Worm (Caenorhabditis elegans) whole organism, L3 larva: ENCODE data around the gene W06D11.2.

Experiments
- ZK546.5 ChIP-seq: sonication (generic microtip); optimal IDR thresholded peaks from 2 replicates; lab custom pipeline; 2017; ENCODE audit warnings: missing biosample characterization, missing genetic modification characterization
- ama-1 ChIP-seq: fragments of 150-350 bp; optimal IDR thresholded peaks from 2 replicates; lab custom pipeline; 2018
- ceh-9 ChIP-seq: sonication (generic microtip); optimal IDR thresholded peaks from 2 replicates; lab custom pipeline; 2018; ENCODE audit warnings: missing biosample characterization, missing genetic modification characterization
- elt-1 ChIP-seq: fragments of 150-350 bp; optimal IDR thresholded peaks from 2 replicates; lab custom pipeline; 2014; ENCODE audit warnings: missing biosample characterization, missing genetic modification characterization
- fkh-10 ChIP-seq: sonication (generic microtip); optimal IDR thresholded peaks from 2 replicates; lab custom pipeline; 2017; ENCODE audit warnings: missing biosample characterization, missing genetic modification reagents, missing genetic modification characterization
- fos-1 ChIP-seq: fragments of 150-350 bp; optimal IDR thresholded peaks from 2 replicates; lab custom pipeline; 2014; ENCODE audit warnings: missing biosample characterization, missing genetic modification characterization
- lin-15B ChIP-seq: fragments of 150-350 bp; optimal IDR thresholded peaks from 2 replicates; lab custom pipeline; 2014; ENCODE audit warnings: missing biosample characterization, missing genetic modification characterization
- lin-39 ChIP-seq: fragments of 150-350 bp; optimal IDR thresholded peaks from 2 replicates; lab custom pipeline; 2018; ENCODE audit warnings: missing biosample characterization, missing genetic modification reagents, missing genetic modification characterization
- nhr-11 ChIP-seq: fragments of 150-350 bp; optimal IDR thresholded peaks from 2 replicates; lab custom pipeline; 2014; ENCODE audit warnings: missing biosample characterization, missing genetic modification characterization
- nhr-12 ChIP-seq: fragments of 150-350 bp; optimal IDR thresholded peaks from 2 replicates; lab custom pipeline; 2014; ENCODE audit warnings: missing biosample characterization, missing genetic modification characterization
- nhr-25 ChIP-seq: sonication (generic microtip); optimal IDR thresholded peaks from 2 replicates; lab custom pipeline; 2017; ENCODE audit warnings: missing biosample characterization, missing genetic modification characterization
- nhr-77 ChIP-seq: fragments of 150-350 bp; optimal IDR thresholded peaks from 2 replicates; lab custom pipeline; 2014; ENCODE audit warnings: missing biosample characterization, missing genetic modification characterization
- pqm-1 ChIP-seq: fragments of 150-350 bp; optimal IDR thresholded peaks from 2 replicates; lab custom pipeline; 2017; ENCODE audit warnings: missing biosample characterization, missing genetic modification characterization, inconsistent platforms
- skn-1 ChIP-seq: fragments of 150-350 bp; optimal IDR thresholded peaks from 2 replicates; lab custom pipeline; 2014; ENCODE audit warnings: missing biosample characterization, missing genetic modification characterization

- TF ChIP-seq lin-39 (tag; lab: Kevin White, UChicago) (no peak), lin-15B (tag; lab: Kevin White, UChicago) (no peak), ceh-9 (no peak), pqm-1 (tag; lab: Kevin White, UChicago) (no peak), fkh-10 (GFP tag; lab: Kevin White, UChicago) (no peak), ZK546.5 (tag; lab: Kevin White, UChicago) (no peak), nhr-77 (tag; lab: Kevin White, UChicago) (no peak), skn-1 (tag; lab: Kevin White, UChicago) (no peak), ama-1 (lab: Kevin White, UChicago) (no peak), nhr-11 (no peak), nhr-25 (tag; lab: Kevin White, UChicago) (no peak), fos-1 (no peak), nhr-12 (tag; lab: Kevin White, UChicago) (no peak), elt-1 (tag; lab: Kevin White, UChicago) (no peak)
Measured at ce11 chrX:12273870-12274269, 22.7 kb downstream of the W06D11.2 start, which contains the start of gene H19J13.2.
